Fruit fly (Drosophila melanogaster) whole organism, embryonic: ENCODE measurements around the gene CG46307.

Experiments used
- Atf-2 ChIP-seq: fragments of 200-800 bp; sonication (Bioruptor generic); optimal IDR thresholded peaks from 2 replicates; lab custom pipeline; 2016; ENCODE audit warnings: missing biosample characterization, missing genetic modification characterization
- CG10979 ChIP-seq: fragments of 200-800 bp; sonication (Bioruptor generic); optimal IDR thresholded peaks from 2 replicates; lab custom pipeline; 2018; ENCODE audit warnings: missing biosample characterization, mild to moderate bottlenecking, missing genetic modification characterization, moderate library complexity
- CG11085 ChIP-seq: fragments of 200-800 bp; sonication (Bioruptor generic); IDR thresholded peaks from 2 replicates; pipeline ENCODE4 v1.3.6; 2022; ENCODE audit warnings: missing biosample characterization, missing genetic modification characterization
- CG11560 ChIP-seq: fragments of 200-800 bp; sonication (Bioruptor generic); IDR thresholded peaks from 3 replicates; pipeline ENCODE4 v1.3.6; 2022; ENCODE audit warnings: missing biosample characterization, missing genetic modification characterization
- CG11696 ChIP-seq: fragments of 200-800 bp; sonication (Bioruptor generic); IDR thresholded peaks from 2 replicates; pipeline ENCODE4 v1.3.6; 2022; ENCODE audit warnings: missing biosample characterization, missing genetic modification characterization
- CG12299 ChIP-seq: fragments of 200-800 bp; sonication (Bioruptor generic); optimal IDR thresholded peaks from 2 replicates; lab custom pipeline; 2018; ENCODE audit warnings: missing biosample characterization, mild to moderate bottlenecking, missing genetic modification characterization
- CG12659 ChIP-seq: fragments of 200-800 bp; sonication (Bioruptor generic); optimal IDR thresholded peaks from 3 replicates; lab custom pipeline; 2017; ENCODE audit warnings: mild to moderate bottlenecking, missing biosample characterization, missing genetic modification reagents, missing genetic modification characterization
- CG13624 ChIP-seq: fragments of 200-800 bp; sonication (Bioruptor generic); optimal IDR thresholded peaks from 2 replicates; lab custom pipeline; 2016; ENCODE audit warnings: missing biosample characterization, missing genetic modification characterization
- CG14710 ChIP-seq: fragments of 200-800 bp; sonication (Bioruptor generic); optimal IDR thresholded peaks from 3 replicates; lab custom pipeline; 2019; ENCODE audit warnings: missing biosample characterization, mild to moderate bottlenecking, missing genetic modification characterization, moderate library complexity
- CG15011 ChIP-seq: fragments of 200-800 bp; sonication (Bioruptor generic); optimal IDR thresholded peaks from 3 replicates; lab custom pipeline; 2018; ENCODE audit warnings: missing biosample characterization, mild to moderate bottlenecking, missing genetic modification characterization
- CG16815 ChIP-seq: fragments of 200-800 bp; sonication (Bioruptor generic); optimal IDR thresholded peaks from 3 replicates; lab custom pipeline; 2017; ENCODE audit warnings: missing biosample characterization, mild to moderate bottlenecking, missing genetic modification characterization
- CG3065 ChIP-seq: fragments of 200-800 bp; sonication (Bioruptor generic); optimal IDR thresholded peaks from 2 replicates; lab custom pipeline; 2016; ENCODE audit warnings: missing biosample characterization, missing genetic modification characterization
- CG3407 ChIP-seq: fragments of 200-800 bp; sonication (Bioruptor generic); optimal IDR thresholded peaks from 2 replicates; lab custom pipeline; 2018; ENCODE audit warnings: missing biosample characterization, mild to moderate bottlenecking, missing genetic modification characterization
- CG42726 ChIP-seq: fragments of 200-800 bp; sonication (Bioruptor generic); IDR thresholded peaks from 2 replicates; pipeline ENCODE4 v1.3.6; 2022; ENCODE audit warnings: missing biosample characterization, missing genetic modification characterization; ENCODE audit not compliant: partially characterized antibody
- CG5180 ChIP-seq: fragments of 200-800 bp; sonication (Bioruptor generic); optimal IDR thresholded peaks from 3 replicates; lab custom pipeline; 2017; ENCODE audit warnings: missing biosample characterization, missing genetic modification characterization, mild to moderate bottlenecking, moderate library complexity, missing genetic modification reagents
- CG6175 ChIP-seq: fragments of 200-800 bp; sonication (Bioruptor generic); IDR thresholded peaks from 3 replicates; pipeline ENCODE4 v1.3.6; 2022; ENCODE audit warnings: missing biosample characterization, missing genetic modification characterization
- CG6813 ChIP-seq: fragments of 200-800 bp; sonication (Bioruptor generic); optimal IDR thresholded peaks from 2 replicates; lab custom pipeline; 2017; ENCODE audit warnings: missing biosample characterization, missing genetic modification characterization, mild to moderate bottlenecking, moderate library complexity, missing genetic modification reagents
- CG7271 ChIP-seq: fragments of 200-800 bp; sonication (Bioruptor generic); optimal IDR thresholded peaks from 2 replicates; lab custom pipeline; 2018; ENCODE audit warnings: missing biosample characterization, mild to moderate bottlenecking, missing genetic modification characterization, moderate library complexity
- CG8290 ChIP-seq, 3 experiments: fragments of 200-800 bp; sonication (Bioruptor generic); optimal IDR thresholded peaks; 2 replicates each; lab custom pipeline; 2016 to 2019; ENCODE audit warnings: missing biosample characterization in 3 of 3, missing genetic modification characterization in 3 of 3, mild to moderate bottlenecking in 2 of 3, moderate library complexity in 1 of 3
- CG9817 ChIP-seq: fragments of 200-800 bp; sonication (Bioruptor generic); optimal IDR thresholded peaks from 2 replicates; lab custom pipeline; 2018; ENCODE audit warnings: missing biosample characterization, mild to moderate bottlenecking, missing genetic modification characterization, moderate library complexity
- Camta ChIP-seq: fragments of 200-800 bp; sonication (Bioruptor generic); optimal IDR thresholded peaks from 2 replicates; lab custom pipeline; 2016; ENCODE audit warnings: missing biosample characterization, missing genetic modification characterization
- Doc2 ChIP-seq: fragments of 200-800 bp; sonication (Bioruptor generic); IDR thresholded peaks from 2 replicates; pipeline ENCODE4 v1.3.6; 2022; ENCODE audit warnings: missing biosample characterization, missing genetic modification characterization
- Doc3 ChIP-seq: fragments of 200-800 bp; sonication (Bioruptor generic); IDR thresholded peaks from 3 replicates; pipeline ENCODE4 v1.3.6; 2022; ENCODE audit warnings: missing biosample characterization, missing genetic modification characterization; ENCODE audit not compliant: partially characterized antibody
- HLH4C ChIP-seq: fragments of 200-800 bp; sonication (Bioruptor generic); IDR thresholded peaks from 3 replicates; pipeline ENCODE4 v1.3.6; 2022; ENCODE audit warnings: missing biosample characterization, missing genetic modification characterization; ENCODE audit not compliant: partially characterized antibody
- Hr51 ChIP-seq, 2 experiments: fragments of 200-800 bp; sonication (Bioruptor generic); optimal IDR thresholded peaks; 2 replicates in 1 of 2; 3 replicates in 1 of 2; lab custom pipeline; 2016 to 2018; ENCODE audit warnings: missing biosample characterization in 2 of 2, missing genetic modification characterization in 2 of 2, mild to moderate bottlenecking in 1 of 2, moderate library complexity in 1 of 2
- Med ChIP-seq: fragments of 200-800 bp; sonication (Bioruptor generic); peaks from one replicate; lab custom pipeline; 2016; ENCODE audit warnings: missing biosample characterization, missing genetic modification characterization, mild to moderate bottlenecking, inconsistent platforms, moderate library complexity
- NfI ChIP-seq: fragments of 200-800 bp; sonication (Bioruptor generic); optimal IDR thresholded peaks from 3 replicates; lab custom pipeline; 2018; ENCODE audit warnings: missing biosample characterization, mild to moderate bottlenecking, missing genetic modification characterization, moderate library complexity
- Tbp ChIP-seq: fragments of >200 bp; optimal IDR thresholded peaks from 2 replicates; lab custom pipeline; 2018; ENCODE audit warnings: missing biosample characterization, missing genetic modification characterization
- Trl ChIP-seq, 3 experiments: fragments of >200 bp in 2 of 3; fragments of 200-800 bp in 1 of 3; sonication (Bioruptor generic) in 1 of 3; optimal IDR thresholded peaks; 2 replicates in 1 of 3; 3 replicates in 2 of 3; lab custom pipeline; 2016 to 2017; ENCODE audit warnings: missing biosample characterization in 1 of 3, missing genetic modification characterization in 1 of 3
- ac ChIP-seq: fragments of 200-800 bp; sonication (Bioruptor generic); optimal IDR thresholded peaks from 3 replicates; lab custom pipeline; 2017; ENCODE audit warnings: missing biosample characterization, mild to moderate bottlenecking, missing genetic modification characterization
- ato ChIP-seq: fragments of 200-800 bp; sonication (Bioruptor generic); IDR thresholded peaks from 2 replicates; pipeline ENCODE4 v1.3.6; 2022; ENCODE audit warnings: missing biosample characterization, missing genetic modification characterization; ENCODE audit not compliant: partially characterized antibody
- az2 ChIP-seq: fragments of 200-800 bp; sonication (Bioruptor generic); optimal IDR thresholded peaks from 3 replicates; lab custom pipeline; 2016; ENCODE audit warnings: missing biosample characterization, missing genetic modification characterization
- bowl ChIP-seq: fragments of 200-800 bp; sonication (Bioruptor generic); IDR thresholded peaks from 2 replicates; pipeline ENCODE4 v1.3.6; 2022; ENCODE audit warnings: missing biosample characterization, missing genetic modification characterization
- chif ChIP-seq, 2 experiments: fragments of 200-800 bp; sonication (Bioruptor generic); optimal IDR thresholded peaks; 3 replicates each; lab custom pipeline; 2016; ENCODE audit warnings: missing biosample characterization in 2 of 2, missing genetic modification characterization in 2 of 2
- dmrt11E ChIP-seq: fragments of 200-800 bp; sonication (Bioruptor generic); optimal IDR thresholded peaks from 3 replicates; lab custom pipeline; 2018; ENCODE audit warnings: missing biosample characterization, mild to moderate bottlenecking, missing genetic modification characterization, moderate library complexity
- eve ChIP-seq, 2 experiments: fragments of >200 bp; optimal IDR thresholded peaks; 2 replicates each; lab custom pipeline; 2017; ENCODE audit warnings: missing biosample characterization in 2 of 2, missing genetic modification characterization in 2 of 2
- fd102C ChIP-seq: fragments of 200-800 bp; sonication (Bioruptor generic); optimal IDR thresholded peaks from 2 replicates; lab custom pipeline; 2018; ENCODE audit warnings: missing biosample characterization, mild to moderate bottlenecking, missing genetic modification characterization, moderate library complexity
- gcm2 ChIP-seq: fragments of 200-800 bp; sonication (Bioruptor generic); optimal IDR thresholded peaks from 2 replicates; lab custom pipeline; 2016; ENCODE audit warnings: missing biosample characterization, missing genetic modification characterization
- mirr ChIP-seq: fragments of 200-800 bp; sonication (Bioruptor generic); optimal IDR thresholded peaks from 3 replicates; lab custom pipeline; 2018; ENCODE audit warnings: missing biosample characterization, mild to moderate bottlenecking, missing genetic modification characterization
- otp ChIP-seq: fragments of 200-800 bp; sonication (Bioruptor generic); IDR thresholded peaks from 3 replicates; pipeline ENCODE4, ENCODE4 v1.3.6; 2022; ENCODE audit warnings: missing biosample characterization, missing genetic modification characterization
- pros ChIP-seq: fragments of 200-800 bp; sonication (Bioruptor generic); optimal IDR thresholded peaks from 3 replicates; lab custom pipeline; 2019; ENCODE audit warnings: missing biosample characterization, mild to moderate bottlenecking, missing genetic modification characterization, moderate library complexity
- pum ChIP-seq: fragments of 200-800 bp; sonication (Bioruptor generic); optimal IDR thresholded peaks from 2 replicates; lab custom pipeline; 2016; ENCODE audit warnings: missing biosample characterization, missing genetic modification characterization
- ro ChIP-seq: fragments of 200-800 bp; sonication (Bioruptor generic); IDR thresholded peaks from 2 replicates; pipeline ENCODE4 v1.3.6; 2022; ENCODE audit warnings: missing biosample characterization, missing genetic modification characterization
- shn ChIP-seq: fragments of 200-800 bp; sonication (Bioruptor generic); optimal IDR thresholded peaks from 3 replicates; lab custom pipeline; 2016; ENCODE audit warnings: missing biosample characterization, missing genetic modification characterization
- stwl ChIP-seq: fragments of 200-800 bp; sonication (Bioruptor generic); optimal IDR thresholded peaks from 3 replicates; lab custom pipeline; 2018; ENCODE audit warnings: missing biosample characterization, mild to moderate bottlenecking, missing genetic modification characterization, moderate library complexity
- twi ChIP-seq: fragments of 200-800 bp; optimal IDR thresholded peaks from 2 replicates; lab custom pipeline; 2019; ENCODE audit warnings: missing biosample characterization, mild to moderate bottlenecking, missing genetic modification characterization, moderate library complexity
- usp ChIP-seq: fragments of >200 bp; optimal IDR thresholded peaks from 2 replicates; lab custom pipeline; 2017; ENCODE audit warnings: missing biosample characterization, missing genetic modification characterization
- vnd ChIP-seq: fragments of 200-800 bp; sonication (Bioruptor generic); IDR thresholded peaks from 3 replicates; pipeline ENCODE4 v1.3.6; 2022; ENCODE audit warnings: missing biosample characterization, missing genetic modification characterization; ENCODE audit not compliant: partially characterized antibody
- vvl ChIP-seq: fragments of 200-800 bp; sonication (Bioruptor generic); IDR thresholded peaks from 2 replicates; pipeline ENCODE4 v1.3.6; 2022; ENCODE audit warnings: missing biosample characterization, missing genetic modification characterization

The CG46307 gene

DNA sequence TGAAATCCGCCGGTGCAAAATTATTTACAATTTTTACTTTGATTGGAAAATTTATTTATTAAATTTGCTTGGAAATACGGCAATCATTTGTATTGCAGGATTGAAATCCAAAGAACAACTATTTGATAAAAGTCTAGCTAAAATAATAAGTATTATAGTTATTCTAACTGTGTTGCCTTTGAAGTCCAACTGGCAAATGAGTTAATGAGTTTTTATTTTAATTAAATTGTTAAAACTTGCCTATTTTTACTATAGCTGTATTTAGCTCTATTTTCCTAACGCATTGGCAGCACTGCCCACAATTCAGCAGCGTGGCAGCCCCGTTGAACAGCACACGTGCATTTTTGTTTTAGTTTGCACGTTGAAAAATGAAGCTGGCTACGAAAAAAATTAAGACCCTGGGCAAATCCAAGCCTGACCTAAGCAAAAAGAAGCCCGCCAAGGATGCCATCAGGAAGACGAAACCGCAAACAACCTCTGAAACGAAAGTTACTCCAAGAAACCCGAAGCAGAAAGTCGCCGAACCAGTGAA lies 59.0 kb downstream of the CG46307 start, which contains the start of gene Noc2 (continued):
- TF ChIP-seq CG10979 (tag; lab: Kevin White, UChicago) (peak; percentile 36), CG9817 (peak; percentile 49), CG3407 (GFP tag; lab: Kevin White, UChicago) (no peak), stwl (tag; lab: Kevin White, UChicago) (no peak), pum (GFP tag; lab: Kevin White, UChicago) (peak; percentile 51), vnd (GFP tag; lab: Robert Waterston, UW) (no peak), fd102C (no peak), CG6813 (GFP tag; lab: Kevin White, UChicago) (no peak), CG11560 (no peak), CG6175 (no peak), Hr51 (GFP tag; optimal IDR thresholded peaks at IDR 0.05; lab: Kevin White, UChicago) (peak in 1 of 2 experiments; percentile 43), pros (GFP tag; lab: Kevin White, UChicago) (no peak), CG15011 (GFP tag; lab: Kevin White, UChicago) (no peak), shn (peak; percentile 10), Med (peak; percentile 84), HLH4C (GFP tag; lab: Robert Waterston, UW) (no peak), ac (no peak), CG12659 (no peak), usp (GFP tag; lab: Kevin White, UChicago) (no peak), Doc3 (GFP tag; lab: Robert Waterston, UW) (no peak), ato (GFP tag; lab: Robert Waterston, UW) (peak; percentile 6; the same call in 1 of the 2 replicates), CG3065 (peak; percentile 2), Tbp (GFP tag; lab: Kevin White, UChicago) (no peak), eve (GFP tag; optimal IDR thresholded peaks at IDR 0.05; lab: Kevin White, UChicago) (no peak), Doc2 (GFP tag; lab: Robert Waterston, UW) (no peak), CG13624 (GFP tag; lab: Kevin White, UChicago) (no peak), CG14710 (tag; lab: Kevin White, UChicago) (peak; percentile 54), Camta (GFP tag; lab: Kevin White, UChicago) (peak; percentile 42), twi (tag; lab: Kevin White, UChicago) (peak; percentile 2), otp (GFP tag; lab: Robert Waterston, UW) (no peak), CG42726 (GFP tag; lab: Robert Waterston, UW) (no peak), NfI (peak; percentile 47), CG16815 (no peak), Atf-2 (GFP tag; lab: Kevin White, UChicago) (no peak), mirr (GFP tag; lab: Kevin White, UChicago) (no peak), Trl (optimal IDR thresholded peaks at IDR 0.05; lab: Kevin White, UChicago) (no peak), Trl (GFP tag; optimal IDR thresholded peaks at IDR 0.05; lab: Kevin White, UChicago) (peak; percentile 2), az2 (GFP tag; lab: Kevin White, UChicago) (peak; percentile 54), dmrt11E (tag; lab: Kevin White, UChicago) (peak; percentile 36), ro (no peak), gcm2 (GFP tag; lab: Kevin White, UChicago) (no peak), CG11696 (GFP tag; lab: Robert Waterston, UW) (0 out of 2 replicates have a peak, but pooled peaks have one; percentile 39), bowl (GFP tag; lab: Robert Waterston, UW) (no peak), CG7271 (tag; lab: Kevin White, UChicago) (no peak), CG8290 (GFP tag; optimal IDR thresholded peaks at IDR 0.05; lab: Kevin White, UChicago) (no peak), CG8290 (tag; optimal IDR thresholded peaks at IDR 0.05; lab: Kevin White, UChicago) (peak in 1 of 2 experiments; percentile 46), vvl (GFP tag; lab: Robert Waterston, UW) (peak; percentile 20; the same call in 1 of the 2 replicates), chif (GFP tag; optimal IDR thresholded peaks at IDR 0.05; lab: Kevin White, UChicago) (peak in 1 of 2 experiments; percentile 17), CG12299 (tag; lab: Kevin White, UChicago) (no peak), CG5180 (no peak), CG11085 (GFP tag; lab: Robert Waterston, UW) (peak; percentile 38; the same call in 1 of the 2 replicates)
